Worm (Caenorhabditis elegans) whole organism, L3 larva: Measurements from ENCODE around the gene sdz-38.

ENCODE experiments used
- R02D3.7 ChIP-seq: fragments of 150-350 bp; optimal IDR thresholded peaks from 2 replicates; lab custom pipeline; 2014; ENCODE audit warnings: missing biosample characterization, missing genetic modification characterization
- daf-12 ChIP-seq: fragments of 150-350 bp; optimal IDR thresholded peaks from 2 replicates; lab custom pipeline; 2014; ENCODE audit warnings: missing biosample characterization, missing genetic modification reagents, missing genetic modification characterization
- egl-27 ChIP-seq: sonication (generic microtip); optimal IDR thresholded peaks from 4 replicates; lab custom pipeline; 2017; ENCODE audit warnings: missing biosample characterization, missing genetic modification reagents, missing genetic modification characterization
- elt-1 ChIP-seq: fragments of 150-350 bp; optimal IDR thresholded peaks from 2 replicates; lab custom pipeline; 2014; ENCODE audit warnings: missing biosample characterization, missing genetic modification characterization
- fkh-2 ChIP-seq: fragments of 150-350 bp; optimal IDR thresholded peaks from 2 replicates; lab custom pipeline; 2014; ENCODE audit warnings: missing biosample characterization, missing genetic modification reagents, missing genetic modification characterization
- jun-1 ChIP-seq: fragments of 150-350 bp; optimal IDR thresholded peaks from 2 replicates; lab custom pipeline; 2014; ENCODE audit warnings: missing biosample characterization, missing genetic modification reagents, missing genetic modification characterization
- lin-15B ChIP-seq: fragments of 150-350 bp; optimal IDR thresholded peaks from 2 replicates; lab custom pipeline; 2014; ENCODE audit warnings: missing biosample characterization, missing genetic modification characterization
- nhr-11 ChIP-seq: fragments of 150-350 bp; optimal IDR thresholded peaks from 2 replicates; lab custom pipeline; 2014; ENCODE audit warnings: missing biosample characterization, missing genetic modification characterization
- nhr-12 ChIP-seq: fragments of 150-350 bp; optimal IDR thresholded peaks from 2 replicates; lab custom pipeline; 2014; ENCODE audit warnings: missing biosample characterization, missing genetic modification characterization
- nhr-237 ChIP-seq: fragments of 150-350 bp; optimal IDR thresholded peaks from 2 replicates; lab custom pipeline; 2014; ENCODE audit warnings: missing biosample characterization, missing genetic modification characterization
- nhr-25 ChIP-seq: sonication (generic microtip); optimal IDR thresholded peaks from 2 replicates; lab custom pipeline; 2017; ENCODE audit warnings: missing biosample characterization, missing genetic modification characterization
- nhr-77 ChIP-seq: fragments of 150-350 bp; optimal IDR thresholded peaks from 2 replicates; lab custom pipeline; 2014; ENCODE audit warnings: missing biosample characterization, missing genetic modification characterization
- unc-39 ChIP-seq: sonication (generic microtip); optimal IDR thresholded peaks from 4 replicates; lab custom pipeline; 2017; ENCODE audit warnings: missing biosample characterization, missing genetic modification characterization
- zag-1 ChIP-seq: fragments of 150-350 bp; optimal IDR thresholded peaks from 2 replicates; lab custom pipeline; 2014; ENCODE audit warnings: missing biosample characterization, missing genetic modification characterization

ce11 chrII:10016013-10016412, 34.4 kb upstream of the sdz-38 start, which contains the start of gene lec-2:
- no peak for TF ChIP-seq unc-39
- TF ChIP-seq fkh-2 (tag; lab: Kevin White, UChicago) = no peak
- TF ChIP-seq nhr-25 = no peak
- no peak for TF ChIP-seq elt-1 (tag; lab: Kevin White, UChicago)
- no peak for TF ChIP-seq nhr-237 (tag; lab: Kevin White, UChicago)
- no peak for TF ChIP-seq R02D3.7
- TF ChIP-seq jun-1 (tag; lab: Kevin White, UChicago) = no peak
- TF ChIP-seq nhr-77 (tag; lab: Kevin White, UChicago) = no peak
- TF ChIP-seq nhr-11 (tag; lab: Kevin White, UChicago) = no peak
- no peak for TF ChIP-seq zag-1 (tag; lab: Kevin White, UChicago)
- no peak for TF ChIP-seq daf-12 (tag; lab: Kevin White, UChicago)
- no peak for TF ChIP-seq lin-15B (tag; lab: Kevin White, UChicago)
- TF ChIP-seq nhr-12 (tag; lab: Kevin White, UChicago) = no peak
- TF ChIP-seq egl-27 (tag; lab: Kevin White, UChicago) = no peak
